Fruit fly (Drosophila melanogaster): ENCODE data around the gene His2Av.

The His2Av gene

DNA sequence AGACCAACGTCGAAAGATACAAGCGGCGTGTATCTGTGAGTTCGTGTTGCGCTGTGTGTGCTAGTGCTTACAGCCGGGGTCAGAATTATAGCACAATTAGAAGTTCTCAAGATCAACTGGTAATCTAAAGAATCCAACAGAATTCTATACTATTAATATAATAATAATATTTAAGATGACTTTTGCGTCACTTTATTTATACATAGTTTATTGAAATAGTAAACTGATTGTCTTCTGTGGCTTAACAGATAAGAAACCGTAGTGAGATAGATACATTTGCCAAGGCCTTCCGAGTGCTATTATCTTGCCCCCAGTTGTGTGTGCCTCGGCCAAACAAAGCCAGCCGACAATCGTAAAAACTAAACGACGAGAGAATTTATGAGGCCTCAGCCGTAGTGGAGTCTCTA lies 19.6 kb downstream of the His2Av start (continued):
- no peak for TF ChIP-seq sc (optimal IDR thresholded peaks at IDR 0.05)
- peak; percentile 65 for TF ChIP-seq sc (GFP tag; optimal IDR thresholded peaks at IDR 0.05)
- peak; percentile 63 for TF ChIP-seq CG16815 (GFP tag; optimal IDR thresholded peaks at IDR 0.05)
- no peak for TF ChIP-seq BEAF-32 (GFP tag; optimal IDR thresholded peaks at IDR 0.05)
- TF ChIP-seq CG7987 (GFP tag; optimal IDR thresholded peaks at IDR 0.05) = peak; percentile 0
- no peak for TF ChIP-seq usp (GFP tag; optimal IDR thresholded peaks at IDR 0.05)
- peak; percentile 27 for TF ChIP-seq stwl (tag; optimal IDR thresholded peaks at IDR 0.05)
- no peak for TF ChIP-seq disco-r (GFP tag; optimal IDR thresholded peaks at IDR 0.05)
- no peak for TF ChIP-seq CG4854 (GFP tag; optimal IDR thresholded peaks at IDR 0.05)
- TF ChIP-seq CG33557 (GFP tag; optimal IDR thresholded peaks at IDR 0.05) = peak; percentile 84
- no peak for TF ChIP-seq h (optimal IDR thresholded peaks at IDR 0.05)
- peak; percentile 39; the same call in 2 of the 3 replicates for TF ChIP-seq Aef1 (GFP tag; IDR thresholded peaks at IDR 0.05)
- no peak for TF ChIP-seq corto (GFP tag; optimal IDR thresholded peaks at IDR 0.05)
- no peak for TF ChIP-seq Neu2 (GFP tag; optimal IDR thresholded peaks at IDR 0.05; ENCODE audit: borderline replicate concordance)
- no peak for TF ChIP-seq CG33213 (GFP tag; optimal IDR thresholded peaks at IDR 0.05)
- no peak for TF ChIP-seq hth (optimal IDR thresholded peaks at IDR 0.05)
- peak; percentile 78 for TF ChIP-seq CG7556 (GFP tag; optimal IDR thresholded peaks at IDR 0.05)
- peak; percentile 4 for TF ChIP-seq CG6654 (GFP tag; optimal IDR thresholded peaks at IDR 0.05)
- peak; percentile 70; the same call in 1 of the 2 replicates for TF ChIP-seq CG6689 (GFP tag; IDR thresholded peaks at IDR 0.05)
- peak; percentile 40 for TF ChIP-seq sd (tag; optimal IDR thresholded peaks at IDR 0.05)
- TF ChIP-seq z (GFP tag; IDR thresholded peaks at IDR 0.05) = no peak
- peak; percentile 30; the same call in 1 of the 2 replicates for TF ChIP-seq CG9932 (GFP tag; IDR thresholded peaks at IDR 0.05)
- TF ChIP-seq CG17802 (tag; optimal IDR thresholded peaks at IDR 0.05) = no peak
- peak; percentile 37 for TF ChIP-seq sqz (GFP tag; optimal IDR thresholded peaks at IDR 0.05)
- peak; percentile 57 for TF ChIP-seq Asciz (GFP tag; optimal IDR thresholded peaks at IDR 0.05)
- TF ChIP-seq Bdp1 (GFP tag; optimal IDR thresholded peaks at IDR 0.05) = no peak
- TF ChIP-seq CG4404 (GFP tag; IDR thresholded peaks at IDR 0.05) = peak; percentile 77
- TF ChIP-seq CG12219 (GFP tag; optimal IDR thresholded peaks at IDR 0.05) = peak; percentile 58
- TF ChIP-seq salm (tag; optimal IDR thresholded peaks at IDR 0.05) = peak; percentile 43
- peak; percentile 56 for TF ChIP-seq Vsx1 (GFP tag; optimal IDR thresholded peaks at IDR 0.05)
- no peak for TF ChIP-seq CG11085 (GFP tag; IDR thresholded peaks at IDR 0.05)
- no peak for TF ChIP-seq Lpt (GFP tag; optimal IDR thresholded peaks at IDR 0.05)
- peak; percentile 77 for TF ChIP-seq CG6254 (GFP tag; optimal IDR thresholded peaks at IDR 0.05)
- no peak for TF ChIP-seq shn (GFP tag; optimal IDR thresholded peaks at IDR 0.05)
- no peak for TF ChIP-seq btn (GFP tag; optimal IDR thresholded peaks at IDR 0.05)
- no peak for TF ChIP-seq ham (GFP tag; IDR thresholded peaks at IDR 0.05)
- TF ChIP-seq mld (GFP tag; IDR thresholded peaks at IDR 0.05; ENCODE audit: partially characterized antibody) = no peak
- TF ChIP-seq tna (GFP tag; IDR thresholded peaks at IDR 0.05; ENCODE audit: partially characterized antibody) = no peak
- TF ChIP-seq Elba2 (GFP tag; optimal IDR thresholded peaks at IDR 0.05) = no peak
- no peak for TF ChIP-seq CG8944 (GFP tag; optimal IDR thresholded peaks at IDR 0.05)
- no peak for TF ChIP-seq jumu (GFP tag; optimal IDR thresholded peaks at IDR 0.05)
- peak; percentile 24 for TF ChIP-seq CG8290 (GFP tag; optimal IDR thresholded peaks at IDR 0.05)
- TF ChIP-seq CG8290 (tag; optimal IDR thresholded peaks at IDR 0.05) = peak in 1 of 2 experiments; percentile 21
- TF ChIP-seq Sox100B (GFP tag; optimal IDR thresholded peaks at IDR 0.05) = peak; percentile 78
- no peak; the same call in 1 of the 2 replicates for TF ChIP-seq wdn (GFP tag; IDR thresholded peaks at IDR 0.05)
- peak; percentile 6 for TF ChIP-seq kni (GFP tag; optimal IDR thresholded peaks at IDR 0.05)
- no peak for TF ChIP-seq so (GFP tag; IDR thresholded peaks at IDR 0.05)
- peak; percentile 79 for TF ChIP-seq Abd-B (GFP tag; optimal IDR thresholded peaks at IDR 0.05)
- TF ChIP-seq CG11696 (GFP tag; IDR thresholded peaks at IDR 0.05) = peak; percentile 97
- TF ChIP-seq Mad (GFP tag; optimal IDR thresholded peaks at IDR 0.05) = no peak
- peak; percentile 22; the same call in 1 of the 2 replicates for TF ChIP-seq CG32772 (GFP tag; IDR thresholded peaks at IDR 0.05)
- no peak for TF ChIP-seq CG15011 (GFP tag; optimal IDR thresholded peaks at IDR 0.05)
